Fruit fly (Drosophila melanogaster): ENCODE data around the gene CG3156.

Gene CG3156

dm6 chrX:520215-520861 lies 32.7 kb downstream of the CG3156 start (continued):
- TF ChIP-seq Vsx1 (GFP tag; optimal IDR thresholded peaks at IDR 0.05) (no peak), CG13894 (tag; optimal IDR thresholded peaks at IDR 0.05) (peak; percentile 59), Dll (GFP tag; IDR thresholded peaks at IDR 0.05; ENCODE audit: partially characterized antibody) (no peak), CG4360 (GFP tag; IDR thresholded peaks at IDR 0.05) (no peak), E2f2 (GFP tag; IDR thresholded peaks at IDR 0.05) (no peak), abd-A (tag; optimal IDR thresholded peaks at IDR 0.05) (peak; percentile 97), bowl (GFP tag; IDR thresholded peaks at IDR 0.05) (no peak), repo (GFP tag; optimal IDR thresholded peaks at IDR 0.05) (no peak), CG15514 (GFP tag; optimal IDR thresholded peaks at IDR 0.05) (peak; percentile 21), crol (GFP tag; IDR thresholded peaks at IDR 0.05) (peak; percentile 79), tna (GFP tag; IDR thresholded peaks at IDR 0.05; ENCODE audit: partially characterized antibody) (no peak), Med (GFP tag) (peak; percentile 43), CG9797 (GFP tag; optimal IDR thresholded peaks at IDR 0.05) (no peak), CG11723 (GFP tag; optimal IDR thresholded peaks at IDR 0.05) (no peak), HLH3B (GFP tag; IDR thresholded peaks at IDR 0.05) (no peak), CG17186 (GFP tag; optimal IDR thresholded peaks at IDR 0.05) (no peak), pfk (GFP tag; optimal IDR thresholded peaks at IDR 0.05) (peak; percentile 9), sr (GFP tag; IDR thresholded peaks at IDR 0.05) (no peak), Hmr (GFP tag; optimal IDR thresholded peaks at IDR 0.05) (no peak), Fer2 (tag; optimal IDR thresholded peaks at IDR 0.05) (no peak), Nf-YC (tag; optimal IDR thresholded peaks at IDR 0.05) (peak; percentile 82), ash1 (GFP tag; optimal IDR thresholded peaks at IDR 0.05) (no peak), Deaf1 (tag; optimal IDR thresholded peaks at IDR 0.05) (peak; percentile 78), ato (GFP tag; IDR thresholded peaks at IDR 0.05; ENCODE audit: partially characterized antibody) (no peak), luna (GFP tag; optimal IDR thresholded peaks at IDR 0.05) (no peak), B-H2 (GFP tag; optimal IDR thresholded peaks at IDR 0.05) (no peak), ERR (GFP tag; optimal IDR thresholded peaks at IDR 0.05) (no peak), CG1832 (GFP tag; optimal IDR thresholded peaks at IDR 0.05) (peak; percentile 65), disco-r (GFP tag; optimal IDR thresholded peaks at IDR 0.05) (no peak), CG30431 (GFP tag; optimal IDR thresholded peaks at IDR 0.05) (no peak), Chrac-16 (GFP tag; optimal IDR thresholded peaks at IDR 0.05) (no peak), CG8089 (GFP tag; optimal IDR thresholded peaks at IDR 0.05) (no peak)

- TF ChIP-seq CG12391 (tag; optimal IDR thresholded peaks at IDR 0.05) (no peak), bbx (GFP tag; IDR thresholded peaks at IDR 0.05; ENCODE audit: partially characterized antibody) (peak; percentile 38; the same call in 1 of the 2 replicates), CG34224 (GFP tag; IDR thresholded peaks at IDR 0.05; ENCODE audit: partially characterized antibody) (no peak), CG6254 (GFP tag; optimal IDR thresholded peaks at IDR 0.05) (peak; percentile 9), fd102C (GFP tag; optimal IDR thresholded peaks at IDR 0.05) (no peak), CG3407 (GFP tag; optimal IDR thresholded peaks at IDR 0.05) (no peak), Dll (GFP tag; IDR thresholded peaks at IDR 0.05; ENCODE audit: partially characterized antibody) (peak; percentile 37; the same call in 1 of the 4 replicates), CG4360 (GFP tag; IDR thresholded peaks at IDR 0.05) (peak; percentile 88), Bgb (GFP tag; IDR thresholded peaks at IDR 0.05; ENCODE audit: partially characterized antibody) (peak; percentile 29; the same call in 1 of the 2 replicates), CG12769 (tag; optimal IDR thresholded peaks at IDR 0.05) (no peak), CG14441 (GFP tag; IDR thresholded peaks at IDR 0.05) (0 out of 2 replicates have a peak, but pooled peaks have one; percentile 8), CG18619 (GFP tag; optimal IDR thresholded peaks at IDR 0.05) (no peak), CG13287 (GFP tag; IDR thresholded peaks at IDR 0.05; ENCODE audit: partially characterized antibody) (peak; percentile 43), p53 (GFP tag; optimal IDR thresholded peaks at IDR 0.05) (no peak), CG4730 (GFP tag; IDR thresholded peaks at IDR 0.05) (no peak), CG16813 (GFP tag; IDR thresholded peaks at IDR 0.05; ENCODE audit: partially characterized antibody) (peak; percentile 47; the same call in 2 of the 3 replicates), CG10267 (tag; optimal IDR thresholded peaks at IDR 0.05) (no peak), knrl (GFP tag; IDR thresholded peaks at IDR 0.05; ENCODE audit: partially characterized antibody) (peak; percentile 26; the same call in 1 of the 3 replicates), Max (GFP tag; optimal IDR thresholded peaks at IDR 0.05) (no peak)
These were observed 34.0 kb downstream of the CG3156 start for dm6 chrX:521683-522082.

Measured in whole organism, embryonic.